Fruit fly (Drosophila melanogaster) whole organism, embryonic: ENCODE results near the gene eIF4G2.

Experiments used
- Blimp-1 ChIP-seq: fragments of 200-800 bp; sonication (Bioruptor generic); optimal IDR thresholded peaks from 3 replicates; lab custom pipeline; 2018; ENCODE audit warnings: missing biosample characterization, missing genetic modification characterization, mild to moderate bottlenecking, moderate library complexity, missing genetic modification reagents
- CG10267 ChIP-seq: fragments of 200-800 bp; sonication (Bioruptor generic); optimal IDR thresholded peaks from 2 replicates; lab custom pipeline; 2018; ENCODE audit warnings: missing biosample characterization, mild to moderate bottlenecking, missing genetic modification characterization, moderate library complexity
- CG10979 ChIP-seq: fragments of 200-800 bp; sonication (Bioruptor generic); optimal IDR thresholded peaks from 2 replicates; lab custom pipeline; 2018; ENCODE audit warnings: missing biosample characterization, mild to moderate bottlenecking, missing genetic modification characterization, moderate library complexity
- CG13296 ChIP-seq: fragments of 200-800 bp; sonication (Bioruptor generic); optimal IDR thresholded peaks from 3 replicates; lab custom pipeline; 2018; ENCODE audit warnings: missing biosample characterization, mild to moderate bottlenecking, missing genetic modification characterization
- CG13894 ChIP-seq: fragments of 200-800 bp; sonication (Bioruptor generic); optimal IDR thresholded peaks from 3 replicates; lab custom pipeline; 2018; ENCODE audit warnings: missing biosample characterization, mild to moderate bottlenecking, missing genetic modification characterization, moderate library complexity
- CG17829 ChIP-seq: fragments of 200-800 bp; optimal IDR thresholded peaks from 2 replicates; lab custom pipeline; 2019; ENCODE audit warnings: missing biosample characterization, mild to moderate bottlenecking, missing genetic modification characterization, moderate library complexity
- CG18262 ChIP-seq: fragments of 200-800 bp; optimal IDR thresholded peaks from 3 replicates; lab custom pipeline; 2019; ENCODE audit warnings: missing biosample characterization, mild to moderate bottlenecking, missing genetic modification characterization, moderate library complexity
- CG18764 ChIP-seq: fragments of 200-800 bp; sonication (Bioruptor generic); optimal IDR thresholded peaks from 3 replicates; lab custom pipeline; 2016; ENCODE audit warnings: missing biosample characterization, missing genetic modification characterization
- CG2712 ChIP-seq: fragments of 200-800 bp; optimal IDR thresholded peaks from 3 replicates; lab custom pipeline; 2019; ENCODE audit warnings: missing biosample characterization, mild to moderate bottlenecking, missing genetic modification characterization, moderate library complexity
- CG30020 ChIP-seq: fragments of 200-800 bp; optimal IDR thresholded peaks from 2 replicates; lab custom pipeline; 2019; ENCODE audit warnings: missing biosample characterization, mild to moderate bottlenecking, missing genetic modification characterization, moderate library complexity
- CG31441 ChIP-seq: fragments of 200-800 bp; sonication (Bioruptor generic); IDR thresholded peaks from 2 replicates; pipeline ENCODE4 v1.3.6; 2022; ENCODE audit warnings: missing biosample characterization, missing genetic modification characterization
- CG32772 ChIP-seq: fragments of 200-800 bp; sonication (Bioruptor generic); IDR thresholded peaks from 2 replicates; pipeline ENCODE4 v1.3.6; 2022; ENCODE audit warnings: missing biosample characterization, missing genetic modification characterization
- CG3726 ChIP-seq: fragments of 200-800 bp; sonication (Bioruptor generic); IDR thresholded peaks from 3 replicates; pipeline ENCODE4, ENCODE4 v1.3.6; 2022; ENCODE audit warnings: missing biosample characterization, missing genetic modification characterization
- CG4424 ChIP-seq: fragments of 200-800 bp; sonication (Bioruptor generic); optimal IDR thresholded peaks from 3 replicates; lab custom pipeline; 2016; ENCODE audit warnings: missing biosample characterization, missing genetic modification characterization
- CG7839 ChIP-seq: fragments of 200-800 bp; sonication (Bioruptor generic); optimal IDR thresholded peaks from 3 replicates; lab custom pipeline; 2018; ENCODE audit warnings: missing biosample characterization, mild to moderate bottlenecking, missing genetic modification characterization, moderate library complexity
- CG8290 ChIP-seq, 3 experiments: fragments of 200-800 bp; sonication (Bioruptor generic); optimal IDR thresholded peaks; 2 replicates each; lab custom pipeline; 2016 to 2019; ENCODE audit warnings: missing biosample characterization in 3 of 3, missing genetic modification characterization in 3 of 3, mild to moderate bottlenecking in 2 of 3, moderate library complexity in 1 of 3
- CG9727 ChIP-seq: fragments of 200-800 bp; sonication (Bioruptor generic); optimal IDR thresholded peaks from 3 replicates; lab custom pipeline; 2017; ENCODE audit warnings: missing biosample characterization, mild to moderate bottlenecking, missing genetic modification characterization
- CoRest ChIP-seq: fragments of 200-800 bp; sonication (Bioruptor generic); optimal IDR thresholded peaks from 3 replicates; lab custom pipeline; 2018; ENCODE audit warnings: missing biosample characterization, mild to moderate bottlenecking, missing genetic modification characterization, moderate library complexity
- Drgx ChIP-seq: fragments of 200-800 bp; sonication (Bioruptor generic); IDR thresholded peaks from 2 replicates; pipeline ENCODE4 v1.3.6; 2022; ENCODE audit warnings: missing biosample characterization, missing genetic modification characterization
- Hr78 ChIP-seq, 2 experiments: fragments of 200-800 bp in 1 of 2; fragments of >200 bp in 1 of 2; sonication (Bioruptor generic) in 1 of 2; optimal IDR thresholded peaks; 2 replicates each; lab custom pipeline; 2017 to 2019; ENCODE audit warnings: missing biosample characterization in 2 of 2, missing genetic modification characterization in 2 of 2, mild to moderate bottlenecking in 1 of 2, moderate library complexity in 1 of 2
- Kr ChIP-seq: fragments of 200-800 bp; sonication (Bioruptor generic); optimal IDR thresholded peaks from 2 replicates; lab custom pipeline; 2017; ENCODE audit warnings: missing biosample characterization, mild to moderate bottlenecking, missing genetic modification characterization
- MESR4 ChIP-seq: fragments of 200-800 bp; sonication (Bioruptor generic); optimal IDR thresholded peaks from 2 replicates; lab custom pipeline; 2018; ENCODE audit warnings: missing biosample characterization, mild to moderate bottlenecking, missing genetic modification characterization, moderate library complexity
- Max ChIP-seq: fragments of 200-800 bp; sonication (Bioruptor generic); optimal IDR thresholded peaks from 2 replicates; lab custom pipeline; 2016; ENCODE audit warnings: missing biosample characterization, mild to moderate bottlenecking, missing genetic modification characterization
- Med ChIP-seq: fragments of 200-800 bp; sonication (Bioruptor generic); peaks from one replicate; lab custom pipeline; 2016; ENCODE audit warnings: missing biosample characterization, missing genetic modification characterization, mild to moderate bottlenecking, inconsistent platforms, moderate library complexity
- Optix ChIP-seq: fragments of 200-800 bp; sonication (Bioruptor generic); IDR thresholded peaks from 3 replicates; pipeline ENCODE4 v1.3.6; 2022; ENCODE audit warnings: missing biosample characterization, missing genetic modification characterization
- Pdp1 ChIP-seq, 2 experiments: fragments of 200-800 bp; sonication (Bioruptor generic); optimal IDR thresholded peaks; 3 replicates each; lab custom pipeline; 2016; ENCODE audit warnings: missing biosample characterization in 2 of 2, missing genetic modification characterization in 2 of 2, mild to moderate bottlenecking in 1 of 2, moderate library complexity in 1 of 2
- Ravus ChIP-seq: fragments of 200-800 bp; sonication (Bioruptor generic); IDR thresholded peaks from 2 replicates; pipeline ENCODE4 v1.3.6; 2022; ENCODE audit warnings: missing biosample characterization, missing genetic modification characterization
- Side ChIP-seq: fragments of 200-800 bp; sonication (Bioruptor generic); optimal IDR thresholded peaks from 2 replicates; lab custom pipeline; 2016; ENCODE audit warnings: missing biosample characterization, missing genetic modification characterization
- Stat92E ChIP-seq, 3 experiments: fragments of >200 bp in 2 of 3; fragments of 200-800 bp in 1 of 3; sonication (Bioruptor generic) in 1 of 3; optimal IDR thresholded peaks; 2 replicates each; lab custom pipeline; 2017 to 2019; ENCODE audit warnings: missing biosample characterization in 3 of 3, missing genetic modification characterization in 3 of 3, mild to moderate bottlenecking in 1 of 3, moderate library complexity in 1 of 3
- Xrp1 ChIP-seq: fragments of 200-800 bp; sonication (Bioruptor generic); IDR thresholded peaks from 2 replicates; pipeline ENCODE4 v1.3.6; 2022; ENCODE audit warnings: missing biosample characterization, missing genetic modification characterization
- btn ChIP-seq: fragments of 200-800 bp; sonication (Bioruptor generic); optimal IDR thresholded peaks from 2 replicates; lab custom pipeline; 2016; ENCODE audit warnings: missing biosample characterization, missing genetic modification characterization
- danr ChIP-seq: fragments of 200-800 bp; sonication (Bioruptor generic); IDR thresholded peaks from 2 replicates; pipeline ENCODE4 v1.3.6; 2022; ENCODE audit warnings: missing biosample characterization, missing genetic modification characterization
- dmrt11E ChIP-seq: fragments of 200-800 bp; sonication (Bioruptor generic); optimal IDR thresholded peaks from 3 replicates; lab custom pipeline; 2018; ENCODE audit warnings: missing biosample characterization, mild to moderate bottlenecking, missing genetic modification characterization, moderate library complexity
- fd96Cb ChIP-seq: fragments of 200-800 bp; sonication (Bioruptor generic); optimal IDR thresholded peaks from 2 replicates; lab custom pipeline; 2018; ENCODE audit warnings: missing biosample characterization, mild to moderate bottlenecking, missing genetic modification characterization, moderate library complexity
- gcm ChIP-seq: fragments of 200-800 bp; sonication (Bioruptor generic); optimal IDR thresholded peaks from 2 replicates; lab custom pipeline; 2019; ENCODE audit warnings: missing biosample characterization, mild to moderate bottlenecking, missing genetic modification characterization, moderate library complexity
- hkb ChIP-seq, 2 experiments: fragments of 200-800 bp in 1 of 2; fragments of >200 bp in 1 of 2; sonication (Bioruptor generic) in 1 of 2; IDR thresholded peaks in 1 of 2; optimal IDR thresholded peaks in 1 of 2; 2 replicates each; pipeline versions ENCODE4 v1.3.6 to Lab custom; 2017 to 2022; ENCODE audit warnings: missing biosample characterization in 1 of 2, missing genetic modification characterization in 1 of 2
- kni ChIP-seq: fragments of 200-800 bp; sonication (Bioruptor generic); optimal IDR thresholded peaks from 3 replicates; lab custom pipeline; 2017; ENCODE audit warnings: mild to moderate bottlenecking, missing biosample characterization, missing genetic modification reagents, missing genetic modification characterization
- knrl ChIP-seq: fragments of 200-800 bp; sonication (Bioruptor generic); IDR thresholded peaks from 3 replicates; pipeline ENCODE4 v1.3.6; 2022; ENCODE audit warnings: missing biosample characterization, missing genetic modification characterization; ENCODE audit not compliant: partially characterized antibody
- nom ChIP-seq: fragments of 200-800 bp; sonication (Bioruptor generic); optimal IDR thresholded peaks from 2 replicates; lab custom pipeline; 2017; ENCODE audit warnings: missing biosample characterization, missing genetic modification characterization, mild to moderate bottlenecking, moderate library complexity, missing genetic modification reagents
- row ChIP-seq: fragments of 200-800 bp; sonication (Bioruptor generic); IDR thresholded peaks from 3 replicates; pipeline ENCODE4 v1.3.6; 2022; ENCODE audit warnings: missing biosample characterization, missing genetic modification characterization
- sens ChIP-seq: fragments of 200-800 bp; sonication (Bioruptor generic); peaks from one replicate; lab custom pipeline; 2016; ENCODE audit warnings: missing biosample characterization, missing genetic modification characterization
- tll ChIP-seq, 2 experiments: fragments of 200-800 bp in 1 of 2; fragments of >200 bp in 1 of 2; sonication (Bioruptor generic) in 1 of 2; optimal IDR thresholded peaks; 2 replicates each; lab custom pipeline; 2017 to 2019; ENCODE audit warnings: missing biosample characterization in 2 of 2, missing genetic modification characterization in 2 of 2, mild to moderate bottlenecking in 1 of 2, moderate library complexity in 1 of 2
- tup ChIP-seq: fragments of 200-800 bp; sonication (Bioruptor generic); optimal IDR thresholded peaks from 2 replicates; lab custom pipeline; 2016; ENCODE audit warnings: missing biosample characterization, mild to moderate bottlenecking, missing genetic modification characterization, moderate library complexity
- unpg ChIP-seq: fragments of 200-800 bp; sonication (Bioruptor generic); optimal IDR thresholded peaks from 3 replicates; lab custom pipeline; 2018; ENCODE audit warnings: missing biosample characterization, mild to moderate bottlenecking, missing genetic modification characterization, moderate library complexity
- zfh1 ChIP-seq: fragments of 200-800 bp; sonication (Bioruptor generic); IDR thresholded peaks from 3 replicates; pipeline ENCODE4 v1.3.6; 2022; ENCODE audit warnings: missing biosample characterization, missing genetic modification characterization

The eIF4G2 gene

dm6 chr3R:23787632-23787960 lies 31.4 kb downstream of the eIF4G2 start:
- TF ChIP-seq btn = no peak
- peak; percentile 18 for TF ChIP-seq gcm (GFP tag; lab: Kevin White, UChicago)
- TF ChIP-seq CG13296 = no peak
- peak in 1 of 2 experiments; percentile 82 for TF ChIP-seq tll (GFP tag; optimal IDR thresholded peaks at IDR 0.05; lab: Kevin White, UChicago)
- TF ChIP-seq kni (GFP tag; lab: Kevin White, UChicago) = peak; percentile 53
- no peak for TF ChIP-seq CG18262
- TF ChIP-seq Stat92E (GFP tag; optimal IDR thresholded peaks at IDR 0.05; lab: Kevin White, UChicago) = peak in 1 of 3 experiments; percentile 21
- peak; percentile 75 for TF ChIP-seq Kr
- TF ChIP-seq, all 482 proteins: peak for 5

DNA sequence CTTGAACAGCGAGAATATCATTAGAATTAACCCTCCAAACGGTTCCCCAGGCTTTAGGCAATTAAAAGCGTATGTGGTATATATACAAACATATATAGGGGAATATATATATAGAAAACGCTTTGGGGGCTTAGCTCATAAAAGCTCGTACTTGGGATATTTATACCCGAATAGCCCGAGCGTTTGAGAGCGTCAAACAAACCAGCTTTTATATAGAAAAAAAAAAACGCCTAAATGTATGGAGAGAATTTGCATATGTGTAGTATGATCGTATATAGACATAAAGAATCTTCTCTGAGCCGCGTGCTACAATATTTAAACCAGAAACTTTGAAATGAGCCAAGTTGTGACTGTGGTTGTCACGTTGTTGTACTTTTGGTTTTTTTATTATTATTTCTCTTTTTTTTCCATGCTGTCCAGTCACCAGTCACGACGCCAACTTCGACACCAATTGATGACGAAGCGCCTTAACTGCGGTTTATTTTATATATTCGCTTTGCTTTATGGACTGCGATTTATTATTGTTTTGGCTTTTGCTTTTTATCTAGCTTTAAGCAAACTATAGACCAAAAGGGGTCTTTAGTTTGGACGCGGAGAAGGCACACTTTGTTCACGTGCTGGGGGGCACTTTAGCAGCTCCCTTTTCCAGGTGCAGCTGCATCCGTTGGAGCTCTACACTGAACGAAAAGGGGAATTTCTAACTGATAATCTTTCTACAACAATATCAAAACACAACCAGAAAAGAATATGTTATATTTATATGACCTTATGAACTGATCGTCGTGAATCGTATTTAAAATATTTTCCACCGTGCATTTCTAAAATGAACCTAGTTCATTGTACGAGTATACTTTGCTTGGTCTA lies 32.0 kb downstream of the eIF4G2 start:
- TF ChIP-seq Med (peak; percentile 41), Optix (no peak), dmrt11E (tag; lab: Kevin White, UChicago) (peak; percentile 6), Max (GFP tag; lab: Kevin White, UChicago) (no peak), Drgx (GFP tag; lab: Robert Waterston, UW) (peak; percentile 66), nom (peak; percentile 13), CG7839 (tag; lab: Kevin White, UChicago) (peak; percentile 17), CG2712 (peak; percentile 50), fd96Cb (tag; lab: Kevin White, UChicago) (no peak), CG8290 (GFP tag; optimal IDR thresholded peaks at IDR 0.05; lab: Kevin White, UChicago) (peak; percentile 7), CG8290 (tag; optimal IDR thresholded peaks at IDR 0.05; lab: Kevin White, UChicago) (no peak), CG18764 (GFP tag; lab: Kevin White, UChicago) (no peak), CoRest (tag; lab: Kevin White, UChicago) (no peak), Xrp1 (GFP tag; lab: Robert Waterston, UW) (peak; percentile 78), row (GFP tag; lab: Robert Waterston, UW) (0 out of 3 replicates have a peak, but pooled peaks have one; percentile 16), zfh1 (GFP tag; lab: Robert Waterston, UW) (peak; percentile 45; the same call in 1 of the 3 replicates), Hr78 (GFP tag; optimal IDR thresholded peaks at IDR 0.05; lab: Kevin White, UChicago) (peak in 1 of 2 experiments; percentile 25), CG17829 (tag; lab: Kevin White, UChicago) (peak; percentile 60), MESR4 (GFP tag; lab: Kevin White, UChicago) (no peak), Side (GFP tag; lab: Kevin White, UChicago) (no peak), unpg (no peak), knrl (GFP tag; lab: Robert Waterston, UW) (no peak), CG4424 (GFP tag; lab: Kevin White, UChicago) (peak; percentile 55), Ravus (GFP tag; lab: Robert Waterston, UW) (no peak), CG13894 (tag; lab: Kevin White, UChicago) (peak; percentile 83), CG30020 (tag; lab: Kevin White, UChicago) (no peak), CG32772 (peak; percentile 34; the same call in 1 of the 2 replicates), CG9727 (GFP tag; lab: Kevin White, UChicago) (no peak), CG10267 (tag; lab: Kevin White, UChicago) (peak; percentile 19), danr (GFP tag; lab: Robert Waterston, UW) (no peak), Blimp-1 (no peak), hkb (optimal IDR thresholded peaks at IDR 0.05; lab: Kevin White, UChicago) (no peak), hkb (GFP tag; IDR thresholded peaks at IDR 0.05; lab: Robert Waterston, UW) (0 out of 2 replicates have a peak, but pooled peaks have one; percentile 7), Pdp1 (GFP tag; optimal IDR thresholded peaks at IDR 0.05; lab: Kevin White, UChicago) (peak in 1 of 2 experiments; percentile 27), CG3726 (no peak), CG10979 (tag; lab: Kevin White, UChicago) (peak; percentile 50), tup (GFP tag; lab: Kevin White, UChicago) (no peak), CG31441 (GFP tag; lab: Robert Waterston, UW) (peak; percentile 49; the same call in 1 of the 2 replicates), sens (GFP tag; lab: Kevin White, UChicago) (peak; percentile 73)
